Worm (Caenorhabditis elegans): ENCODE data around the gene F10C1.3.

ce11 chrII:5734883-5735282, 22.7 kb downstream of the F10C1.3 start:
- TF ChIP-seq unc-39 (tag; optimal IDR thresholded peaks at IDR 0.05) = no peak
- TF ChIP-seq nhr-237 (tag; optimal IDR thresholded peaks at IDR 0.05) = no peak
- TF ChIP-seq mab-5 (tag; optimal IDR thresholded peaks at IDR 0.05) = no peak
- TF ChIP-seq unc-62 (GFP tag; optimal IDR thresholded peaks at IDR 0.05) = peak; percentile 69
- no peak for TF ChIP-seq elt-1 (tag; optimal IDR thresholded peaks at IDR 0.05; ENCODE audit: borderline replicate concordance, insufficient read depth)
- TF ChIP-seq ztf-11 (tag; optimal IDR thresholded peaks at IDR 0.05) = no peak
- no peak for TF ChIP-seq lin-13 (tag; optimal IDR thresholded peaks at IDR 0.05)
- no peak for TF ChIP-seq sem-2 (GFP tag; optimal IDR thresholded peaks at IDR 0.05)
- TF ChIP-seq nhr-28 (tag; optimal IDR thresholded peaks at IDR 0.05) = no peak
- no peak for TF ChIP-seq flh-1 (GFP tag; optimal IDR thresholded peaks at IDR 0.05)
- no peak for TF ChIP-seq blmp-1 (tag; optimal IDR thresholded peaks at IDR 0.05)
- TF ChIP-seq tbx-8 (GFP tag; optimal IDR thresholded peaks at IDR 0.05) = no peak
- TF ChIP-seq ces-1 (GFP tag; optimal IDR thresholded peaks at IDR 0.05) = no peak

All from whole organism, mixed stage, embryonic.